Worm (Caenorhabditis elegans) whole organism, midembryonic: ENCODE data around the gene ergi-2.
"Not testable (repeated sequence)": the region's sequence is repeated elsewhere in the genome, so short reads cannot be mapped to it uniquely, and the experiment has no call there.

Source experiments
- T22C8.4 ChIP-seq: fragments of 200-800 bp; sonication (Bioruptor generic); IDR thresholded peaks from 2 replicates; pipeline ENCODE4 v1.3.6; 2022; ENCODE audit warnings: missing genetic modification characterization, missing compliant biosample characterization
- ztf-23 ChIP-seq: fragments of 200-800 bp; sonication (Bioruptor generic); IDR thresholded peaks from 2 replicates; pipeline ENCODE4 v1.3.6; 2022; ENCODE audit warnings: missing genetic modification reagents, missing genetic modification characterization, missing compliant biosample characterization
- ztf-29 ChIP-seq: fragments of 200-800 bp; sonication (Bioruptor generic); IDR thresholded peaks from 2 replicates; pipeline ENCODE4 v1.3.6; 2022; ENCODE audit warnings: missing genetic modification reagents, missing genetic modification characterization, missing compliant biosample characterization

DNA sequence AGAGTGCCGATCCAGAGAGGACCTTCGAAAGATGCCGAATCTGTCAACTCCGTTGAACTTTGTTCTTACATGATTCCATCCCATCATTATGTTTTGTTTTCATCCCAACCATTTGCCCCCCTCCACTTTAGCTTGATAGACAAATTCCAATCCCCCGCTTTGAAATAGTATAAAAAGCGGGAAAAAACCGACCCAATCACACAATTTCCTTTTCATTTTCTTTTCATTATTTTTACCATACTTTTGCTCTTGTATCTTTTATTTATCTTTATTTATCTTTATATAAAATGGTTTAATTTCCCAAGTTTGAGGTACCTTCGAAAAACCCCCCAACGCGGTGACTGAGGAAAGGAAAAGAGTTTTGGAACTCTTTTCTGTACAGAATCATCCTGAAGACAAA, 40.6 kb downstream of the ergi-2 start, which contains the start of gene F20D1.22:
- not testable (repeated sequence) for TF ChIP-seq ztf-23, ztf-29, T22C8.4 (GFP tag; lab: Robert Waterston, UW)
